Fruit fly (Drosophila melanogaster) whole organism, embryonic: ENCODE data around the gene mRpL17.

Source experiments
- Abd-B ChIP-seq: fragments of 200-800 bp; sonication (Bioruptor generic); optimal IDR thresholded peaks from 2 replicates; lab custom pipeline; 2018; ENCODE audit warnings: missing biosample characterization, mild to moderate bottlenecking, missing genetic modification characterization, moderate library complexity
- B-H1 ChIP-seq: fragments of 200-800 bp; sonication (Bioruptor generic); IDR thresholded peaks from 3 replicates; pipeline ENCODE4 v1.3.6; 2022; ENCODE audit warnings: missing biosample characterization, missing genetic modification characterization
- BtbVII ChIP-seq: fragments of 200-800 bp; sonication (Bioruptor generic); optimal IDR thresholded peaks from 3 replicates; lab custom pipeline; 2017; ENCODE audit warnings: missing biosample characterization, mild to moderate bottlenecking, missing genetic modification characterization
- CG10274 ChIP-seq: fragments of 200-800 bp; sonication (Bioruptor generic); optimal IDR thresholded peaks from 3 replicates; lab custom pipeline; 2017; ENCODE audit warnings: missing biosample characterization, mild to moderate bottlenecking, missing genetic modification characterization
- CG10321 ChIP-seq: fragments of 200-800 bp; sonication (Bioruptor generic); IDR thresholded peaks from 2 replicates; pipeline ENCODE4 v1.3.6; 2022; ENCODE audit warnings: missing biosample characterization, missing genetic modification characterization
- CG11093 ChIP-seq: fragments of 200-800 bp; sonication (Bioruptor generic); IDR thresholded peaks from 3 replicates; pipeline ENCODE4 v1.3.6; 2022; ENCODE audit warnings: missing biosample characterization, missing genetic modification characterization
- CG11247 ChIP-seq: fragments of 200-800 bp; sonication (Bioruptor generic); IDR thresholded peaks from 2 replicates; pipeline ENCODE4 v1.3.6; 2022; ENCODE audit warnings: missing biosample characterization, missing genetic modification characterization
- CG12236 ChIP-seq: fragments of 200-800 bp; sonication (Bioruptor generic); optimal IDR thresholded peaks from 2 replicates; lab custom pipeline; 2016; ENCODE audit warnings: missing biosample characterization, missing genetic modification characterization
- CG12744 ChIP-seq: fragments of 200-800 bp; sonication (Bioruptor generic); optimal IDR thresholded peaks from 2 replicates; lab custom pipeline; 2016; ENCODE audit warnings: missing biosample characterization, missing genetic modification characterization
- CG12769 ChIP-seq: fragments of 200-800 bp; sonication (Bioruptor generic); optimal IDR thresholded peaks from 2 replicates; lab custom pipeline; 2019; ENCODE audit warnings: missing biosample characterization, mild to moderate bottlenecking, missing genetic modification characterization, moderate library complexity
- CG14860 ChIP-seq: fragments of 200-800 bp; sonication (Bioruptor generic); IDR thresholded peaks from 3 replicates; pipeline ENCODE4 v1.3.6; 2022; ENCODE audit warnings: missing biosample characterization, missing genetic modification characterization; ENCODE audit not compliant: partially characterized antibody
- CG2129 ChIP-seq: fragments of 200-800 bp; sonication (Bioruptor generic); IDR thresholded peaks from 2 replicates; pipeline ENCODE4 v1.3.6; 2022; ENCODE audit warnings: missing biosample characterization, missing genetic modification characterization; ENCODE audit not compliant: partially characterized antibody
- CG2199 ChIP-seq: fragments of 200-800 bp; sonication (Bioruptor generic); IDR thresholded peaks from 3 replicates; pipeline ENCODE4 v1.3.6; 2022; ENCODE audit warnings: missing biosample characterization, missing genetic modification characterization
- CG31388 ChIP-seq: fragments of 200-800 bp; sonication (Bioruptor generic); optimal IDR thresholded peaks from 2 replicates; lab custom pipeline; 2016; ENCODE audit warnings: missing biosample characterization, missing genetic modification characterization
- CG3163 ChIP-seq: fragments of 200-800 bp; sonication (Bioruptor generic); optimal IDR thresholded peaks from 3 replicates; lab custom pipeline; 2016; ENCODE audit warnings: missing biosample characterization, missing genetic modification characterization
- CG4360 ChIP-seq: fragments of 200-800 bp; sonication (Bioruptor generic); IDR thresholded peaks from 2 replicates; pipeline ENCODE4 v1.3.6; 2022; ENCODE audit warnings: missing biosample characterization, missing genetic modification characterization
- CG6689 ChIP-seq: fragments of 200-800 bp; sonication (Bioruptor generic); IDR thresholded peaks from 2 replicates; pipeline ENCODE4 v1.3.6; 2022; ENCODE audit warnings: missing biosample characterization, missing genetic modification characterization
- CG6765 ChIP-seq: fragments of 200-800 bp; sonication (Bioruptor generic); optimal IDR thresholded peaks from 3 replicates; lab custom pipeline; 2017; ENCODE audit warnings: missing biosample characterization, mild to moderate bottlenecking, missing genetic modification characterization
- CG6854 ChIP-seq: fragments of 200-800 bp; sonication (Bioruptor generic); optimal IDR thresholded peaks from 3 replicates; lab custom pipeline; 2017; ENCODE audit warnings: missing biosample characterization, mild to moderate bottlenecking, missing genetic modification characterization
- CG7928 ChIP-seq: fragments of 200-800 bp; sonication (Bioruptor generic); optimal IDR thresholded peaks from 2 replicates; lab custom pipeline; 2017; ENCODE audit warnings: missing biosample characterization, mild to moderate bottlenecking, missing genetic modification characterization
- CG9932 ChIP-seq: fragments of 200-800 bp; sonication (Bioruptor generic); IDR thresholded peaks from 2 replicates; pipeline ENCODE4 v1.3.6; 2022; ENCODE audit warnings: missing biosample characterization, missing genetic modification characterization
- CHES-1-like ChIP-seq: fragments of 200-800 bp; sonication (Bioruptor generic); optimal IDR thresholded peaks from 2 replicates; lab custom pipeline; 2016; ENCODE audit warnings: missing biosample characterization, missing genetic modification characterization
- HLH3B ChIP-seq: fragments of 200-800 bp; sonication (Bioruptor generic); IDR thresholded peaks from 2 replicates; pipeline ENCODE4 v1.3.6; 2022; ENCODE audit warnings: missing biosample characterization, missing genetic modification characterization
- Hr39 ChIP-seq: fragments of >200 bp; optimal IDR thresholded peaks from 2 replicates; lab custom pipeline; 2017
- Kr ChIP-seq: fragments of 200-800 bp; sonication (Bioruptor generic); optimal IDR thresholded peaks from 2 replicates; lab custom pipeline; 2017; ENCODE audit warnings: missing biosample characterization, mild to moderate bottlenecking, missing genetic modification characterization
- Nf-YA ChIP-seq: fragments of 200-800 bp; sonication (Bioruptor generic); IDR thresholded peaks from 2 replicates; pipeline ENCODE4 v1.3.6; 2022; ENCODE audit warnings: missing biosample characterization, missing genetic modification characterization
- Opbp ChIP-seq: fragments of 200-800 bp; sonication (Bioruptor generic); IDR thresholded peaks from 3 replicates; pipeline ENCODE4 v1.3.6; 2022; ENCODE audit warnings: missing biosample characterization, missing genetic modification characterization; ENCODE audit not compliant: partially characterized antibody
- Rfx ChIP-seq: fragments of 200-800 bp; sonication (Bioruptor generic); IDR thresholded peaks from 2 replicates; pipeline ENCODE4 v1.3.6; 2022; ENCODE audit warnings: missing biosample characterization, missing genetic modification characterization
- Scr ChIP-seq: fragments of 200-800 bp; sonication (Bioruptor generic); IDR thresholded peaks from 2 replicates; pipeline ENCODE4 v1.3.6; 2022; ENCODE audit warnings: missing biosample characterization, missing genetic modification characterization; ENCODE audit not compliant: partially characterized antibody
- Sin3A ChIP-seq: fragments of >200 bp; optimal IDR thresholded peaks from 2 replicates; lab custom pipeline; 2018
- Sox100B ChIP-seq: fragments of 200-800 bp; sonication (Bioruptor generic); optimal IDR thresholded peaks from 3 replicates; lab custom pipeline; 2018; ENCODE audit warnings: missing biosample characterization, mild to moderate bottlenecking, missing genetic modification characterization
- Trl ChIP-seq, 3 experiments: fragments of >200 bp in 2 of 3; fragments of 200-800 bp in 1 of 3; sonication (Bioruptor generic) in 1 of 3; optimal IDR thresholded peaks; 2 replicates in 1 of 3; 3 replicates in 2 of 3; lab custom pipeline; 2016 to 2017; ENCODE audit warnings: missing biosample characterization in 1 of 3, missing genetic modification characterization in 1 of 3
- bowl ChIP-seq: fragments of 200-800 bp; sonication (Bioruptor generic); IDR thresholded peaks from 2 replicates; pipeline ENCODE4 v1.3.6; 2022; ENCODE audit warnings: missing biosample characterization, missing genetic modification characterization
- dm ChIP-seq: fragments of 200-800 bp; sonication (Bioruptor generic); optimal IDR thresholded peaks from 3 replicates; lab custom pipeline; 2016; ENCODE audit warnings: missing biosample characterization, missing genetic modification characterization
- ewg ChIP-seq: fragments of 200-800 bp; sonication (Bioruptor generic); optimal IDR thresholded peaks from 3 replicates; lab custom pipeline; 2017; ENCODE audit warnings: mild to moderate bottlenecking, missing biosample characterization, missing genetic modification reagents, missing genetic modification characterization
- gsb ChIP-seq: fragments of 200-800 bp; sonication (Bioruptor generic); IDR thresholded peaks from 2 replicates; pipeline ENCODE4 v1.3.6; 2022; ENCODE audit warnings: missing biosample characterization, missing genetic modification characterization
- hb ChIP-seq: fragments of 200-800 bp; sonication (Bioruptor generic); IDR thresholded peaks from 3 replicates; pipeline ENCODE4 v1.3.6; 2022; ENCODE audit warnings: missing biosample characterization, missing genetic modification characterization; ENCODE audit not compliant: partially characterized antibody
- ind ChIP-seq: fragments of 200-800 bp; sonication (Bioruptor generic); optimal IDR thresholded peaks from 3 replicates; lab custom pipeline; 2016; ENCODE audit warnings: missing biosample characterization, missing genetic modification characterization
- lov ChIP-seq, 2 experiments: fragments of 200-800 bp in 1 of 2; fragments of >200 bp in 1 of 2; sonication (Bioruptor generic) in 1 of 2; IDR thresholded peaks in 1 of 2; optimal IDR thresholded peaks in 1 of 2; 2 replicates in 1 of 2; 3 replicates in 1 of 2; pipeline versions ENCODE4 v1.3.6 to Lab custom; 2017 to 2022; ENCODE audit warnings: missing biosample characterization in 1 of 2, missing genetic modification characterization in 1 of 2
- pb ChIP-seq: fragments of 200-800 bp; sonication (Bioruptor generic); optimal IDR thresholded peaks from 3 replicates; lab custom pipeline; 2016; ENCODE audit warnings: missing biosample characterization, missing genetic modification characterization
- pnt ChIP-seq: fragments of 200-800 bp; sonication (Bioruptor generic); optimal IDR thresholded peaks from 3 replicates; lab custom pipeline; 2016; ENCODE audit warnings: missing biosample characterization, missing genetic modification characterization
- rib ChIP-seq: fragments of 200-800 bp; sonication (Bioruptor generic); IDR thresholded peaks from 2 replicates; pipeline ENCODE4 v1.3.6; 2022; ENCODE audit warnings: missing biosample characterization, missing genetic modification characterization
- sc ChIP-seq, 3 experiments: fragments of >200 bp in 2 of 3; fragments of 200-800 bp in 1 of 3; sonication (Bioruptor generic) in 1 of 3; optimal IDR thresholded peaks; 2 replicates in 2 of 3; 3 replicates in 1 of 3; lab custom pipeline; 2017; ENCODE audit warnings: mild to moderate bottlenecking in 1 of 3, missing biosample characterization in 1 of 3, missing genetic modification characterization in 1 of 3, missing genetic modification reagents in 1 of 3
- shn ChIP-seq: fragments of 200-800 bp; sonication (Bioruptor generic); optimal IDR thresholded peaks from 3 replicates; lab custom pipeline; 2016; ENCODE audit warnings: missing biosample characterization, missing genetic modification characterization
- sima ChIP-seq: fragments of 200-800 bp; sonication (Bioruptor generic); optimal IDR thresholded peaks from 2 replicates; lab custom pipeline; 2016; ENCODE audit warnings: missing biosample characterization, missing genetic modification characterization
- slou ChIP-seq: fragments of 200-800 bp; sonication (Bioruptor generic); optimal IDR thresholded peaks from 3 replicates; lab custom pipeline; 2016; ENCODE audit warnings: missing biosample characterization, missing genetic modification characterization
- slp2 ChIP-seq: fragments of 200-800 bp; sonication (Bioruptor generic); optimal IDR thresholded peaks from 2 replicates; lab custom pipeline; 2016; ENCODE audit warnings: missing biosample characterization, missing genetic modification characterization
- sqz ChIP-seq: fragments of 200-800 bp; sonication (Bioruptor generic); optimal IDR thresholded peaks from 3 replicates; lab custom pipeline; 2018; ENCODE audit warnings: missing biosample characterization, mild to moderate bottlenecking, missing genetic modification characterization
- stwl ChIP-seq: fragments of 200-800 bp; sonication (Bioruptor generic); optimal IDR thresholded peaks from 3 replicates; lab custom pipeline; 2018; ENCODE audit warnings: missing biosample characterization, mild to moderate bottlenecking, missing genetic modification characterization, moderate library complexity
- tgo ChIP-seq: fragments of 200-800 bp; sonication (Bioruptor generic); IDR thresholded peaks from 3 replicates; pipeline ENCODE4 v1.3.6; 2022; ENCODE audit warnings: missing biosample characterization, missing genetic modification characterization
- vnd ChIP-seq: fragments of 200-800 bp; sonication (Bioruptor generic); IDR thresholded peaks from 3 replicates; pipeline ENCODE4 v1.3.6; 2022; ENCODE audit warnings: missing biosample characterization, missing genetic modification characterization; ENCODE audit not compliant: partially characterized antibody

mRpL17 gene

dm6 chr3L:262724-263177 is 1.8 kb upstream of the mRpL17 start (continued):
- no peak for TF ChIP-seq Nf-YA (GFP tag; lab: Robert Waterston, UW)
- no peak for TF ChIP-seq Trl (optimal IDR thresholded peaks at IDR 0.05; lab: Kevin White, UChicago)
- no peak for TF ChIP-seq Trl (GFP tag; optimal IDR thresholded peaks at IDR 0.05; lab: Kevin White, UChicago)
- no peak for TF ChIP-seq CG4360
- TF ChIP-seq ewg, result peak; percentile 70
- peak; percentile 89 for TF ChIP-seq Scr (GFP tag; lab: Robert Waterston, UW)
- TF ChIP-seq CG6689 (GFP tag; lab: Robert Waterston, UW), result no peak
- no peak for TF ChIP-seq ind (GFP tag; lab: Kevin White, UChicago)
- TF ChIP-seq CG10274 (GFP tag; lab: Kevin White, UChicago), result no peak
- no peak for TF ChIP-seq sc (optimal IDR thresholded peaks at IDR 0.05; lab: Kevin White, UChicago)
- TF ChIP-seq sc (GFP tag; optimal IDR thresholded peaks at IDR 0.05; lab: Kevin White, UChicago), result no peak
- TF ChIP-seq vnd (GFP tag; lab: Robert Waterston, UW), result peak; percentile 81
- no peak for TF ChIP-seq gsb (GFP tag; lab: Robert Waterston, UW)
- TF ChIP-seq bowl (GFP tag; lab: Robert Waterston, UW), result no peak
- peak; percentile 25 for TF ChIP-seq stwl (tag; lab: Kevin White, UChicago)
- TF ChIP-seq CG2129 (GFP tag; lab: Robert Waterston, UW), result peak; percentile 67
- no peak for TF ChIP-seq slp2 (GFP tag; lab: Kevin White, UChicago)
- no peak for TF ChIP-seq sqz
- TF ChIP-seq rib (GFP tag; lab: Robert Waterston, UW), result no peak
- no peak for TF ChIP-seq CG12744 (GFP tag; lab: Kevin White, UChicago)
- TF ChIP-seq Kr (GFP tag; lab: Kevin White, UChicago), result no peak
- peak; percentile 18 for TF ChIP-seq Sin3A (lab: Kevin White, UChicago)
- TF ChIP-seq Sox100B (GFP tag; lab: Kevin White, UChicago), result no peak
- peak; percentile 50; the same call in 1 of the 2 replicates for TF ChIP-seq CG10321 (GFP tag; lab: Robert Waterston, UW)
- TF ChIP-seq CG6765, result no peak
- TF ChIP-seq CG11093 (GFP tag; lab: Robert Waterston, UW), result no peak
- no peak for TF ChIP-seq sima
- TF ChIP-seq CG7928 (GFP tag; lab: Kevin White, UChicago), result no peak
- TF ChIP-seq lov (optimal IDR thresholded peaks at IDR 0.05; lab: Kevin White, UChicago), result no peak
- TF ChIP-seq lov (GFP tag; IDR thresholded peaks at IDR 0.05; lab: Robert Waterston, UW), result no peak
- TF ChIP-seq Opbp (GFP tag; lab: Robert Waterston, UW), result peak; percentile 84
- no peak for TF ChIP-seq Abd-B (GFP tag; lab: Kevin White, UChicago)
- no peak for TF ChIP-seq CG12236 (GFP tag; lab: Kevin White, UChicago)
- no peak for TF ChIP-seq CG3163 (GFP tag; lab: Kevin White, UChicago)
- no peak for TF ChIP-seq shn (GFP tag; lab: Kevin White, UChicago)
- no peak for TF ChIP-seq Hr39 (lab: Kevin White, UChicago)
- no peak for TF ChIP-seq tgo (GFP tag; lab: Robert Waterston, UW)
- TF ChIP-seq CG6854 (GFP tag; lab: Kevin White, UChicago), result peak; percentile 6
- TF ChIP-seq CG2199, result 0 out of 3 replicates have a peak, but pooled peaks have one; percentile 51
- TF ChIP-seq BtbVII (GFP tag; lab: Kevin White, UChicago), result no peak
- no peak for TF ChIP-seq HLH3B (GFP tag; lab: Robert Waterston, UW)
- TF ChIP-seq CG11247 (GFP tag; lab: Robert Waterston, UW), result no peak
- TF ChIP-seq pb (GFP tag; lab: Kevin White, UChicago), result no peak
- TF ChIP-seq CHES-1-like, result peak; percentile 8
- no peak for TF ChIP-seq slou (GFP tag; lab: Kevin White, UChicago)
- TF ChIP-seq B-H1 (GFP tag; lab: Robert Waterston, UW), result no peak
- peak; percentile 19 for TF ChIP-seq CG12769 (tag; lab: Kevin White, UChicago)
- TF ChIP-seq CG31388 (GFP tag; lab: Kevin White, UChicago), result no peak
- TF ChIP-seq Rfx (GFP tag; lab: Robert Waterston, UW), result peak; percentile 43; the same call in 1 of the 2 replicates
- peak; percentile 71 for TF ChIP-seq CG14860
- no peak for TF ChIP-seq pnt (GFP tag; lab: Kevin White, UChicago)
- peak; percentile 58; the same call in 2 of the 3 replicates for TF ChIP-seq hb (GFP tag; lab: Robert Waterston, UW)
- peak; percentile 98 for TF ChIP-seq dm
- peak; percentile 32; the same call in 1 of the 2 replicates for TF ChIP-seq CG9932 (GFP tag; lab: Robert Waterston, UW)
